Fruit fly (Drosophila melanogaster) whole organism, embryonic: ENCODE data around the gene CG42488.

ENCODE experiments used
- BEAF-32 ChIP-seq: fragments of 200-800 bp; sonication (Bioruptor generic); optimal IDR thresholded peaks from 3 replicates; lab custom pipeline; 2017; ENCODE audit warnings: missing biosample characterization, missing genetic modification characterization, mild to moderate bottlenecking, moderate library complexity, missing genetic modification reagents
- CG12071 ChIP-seq: fragments of 200-800 bp; sonication (Bioruptor generic); optimal IDR thresholded peaks from 3 replicates; lab custom pipeline; 2018; ENCODE audit warnings: missing biosample characterization, mild to moderate bottlenecking, missing genetic modification characterization
- CG12942 ChIP-seq: fragments of 200-800 bp; sonication (Bioruptor generic); optimal IDR thresholded peaks from 3 replicates; lab custom pipeline; 2016; ENCODE audit warnings: missing biosample characterization, missing genetic modification characterization
- CG14050 ChIP-seq: fragments of 200-800 bp; sonication (Bioruptor generic); IDR thresholded peaks from 3 replicates; pipeline ENCODE4 v1.3.6; 2022; ENCODE audit warnings: missing biosample characterization, missing genetic modification characterization
- CG14441 ChIP-seq: fragments of 200-800 bp; sonication (Bioruptor generic); IDR thresholded peaks from 2 replicates; pipeline ENCODE4 v1.3.6; 2022; ENCODE audit warnings: missing biosample characterization, missing genetic modification characterization
- CG15269 ChIP-seq: fragments of 200-800 bp; sonication (Bioruptor generic); optimal IDR thresholded peaks from 2 replicates; lab custom pipeline; 2018; ENCODE audit warnings: missing biosample characterization, mild to moderate bottlenecking, missing genetic modification characterization, moderate library complexity
- CG17568 ChIP-seq: fragments of 200-800 bp; sonication (Bioruptor generic); optimal IDR thresholded peaks from 2 replicates; lab custom pipeline; 2018; ENCODE audit warnings: missing biosample characterization, mild to moderate bottlenecking, missing genetic modification characterization, moderate library complexity
- CG17829 ChIP-seq: fragments of 200-800 bp; optimal IDR thresholded peaks from 2 replicates; lab custom pipeline; 2019; ENCODE audit warnings: missing biosample characterization, mild to moderate bottlenecking, missing genetic modification characterization, moderate library complexity
- CG2116 ChIP-seq: fragments of 200-800 bp; sonication (Bioruptor generic); optimal IDR thresholded peaks from 3 replicates; lab custom pipeline; 2018; ENCODE audit warnings: missing biosample characterization, mild to moderate bottlenecking, missing genetic modification characterization
- CG32767 ChIP-seq: fragments of 200-800 bp; sonication (Bioruptor generic); IDR thresholded peaks from 2 replicates; pipeline ENCODE4 v1.3.6; 2022; ENCODE audit warnings: missing biosample characterization, missing genetic modification characterization
- CG34376 ChIP-seq: fragments of 200-800 bp; sonication (Bioruptor generic); optimal IDR thresholded peaks from 2 replicates; lab custom pipeline; 2018; ENCODE audit warnings: missing biosample characterization, mild to moderate bottlenecking, missing genetic modification characterization
- CG6813 ChIP-seq: fragments of 200-800 bp; sonication (Bioruptor generic); optimal IDR thresholded peaks from 2 replicates; lab custom pipeline; 2017; ENCODE audit warnings: missing biosample characterization, missing genetic modification characterization, mild to moderate bottlenecking, moderate library complexity, missing genetic modification reagents
- CG7372 ChIP-seq: fragments of 200-800 bp; sonication (Bioruptor generic); IDR thresholded peaks from 2 replicates; pipeline ENCODE4 v1.3.6; 2022; ENCODE audit warnings: missing biosample characterization, missing genetic modification characterization
- CG7839 ChIP-seq: fragments of 200-800 bp; sonication (Bioruptor generic); optimal IDR thresholded peaks from 3 replicates; lab custom pipeline; 2018; ENCODE audit warnings: missing biosample characterization, mild to moderate bottlenecking, missing genetic modification characterization, moderate library complexity
- CG8359 ChIP-seq: fragments of 200-800 bp; sonication (Bioruptor generic); optimal IDR thresholded peaks from 2 replicates; lab custom pipeline; 2017; ENCODE audit warnings: missing biosample characterization, mild to moderate bottlenecking, missing genetic modification characterization, borderline replicate concordance
- CG8765 ChIP-seq: fragments of 200-800 bp; sonication (Bioruptor generic); IDR thresholded peaks from 2 replicates; pipeline ENCODE4 v1.3.6; 2022; ENCODE audit warnings: missing biosample characterization, missing genetic modification characterization
- CG8944 ChIP-seq: fragments of 200-800 bp; sonication (Bioruptor generic); optimal IDR thresholded peaks from 3 replicates; lab custom pipeline; 2016; ENCODE audit warnings: missing biosample characterization, missing genetic modification characterization
- CkIIα-i1 ChIP-seq: fragments of 200-800 bp; sonication (Bioruptor generic); IDR thresholded peaks from 2 replicates; pipeline ENCODE4 v1.3.6; 2022; ENCODE audit warnings: missing biosample characterization, missing genetic modification characterization
- Ets97D ChIP-seq: fragments of 200-800 bp; sonication (Bioruptor generic); optimal IDR thresholded peaks from 3 replicates; lab custom pipeline; 2016; ENCODE audit warnings: missing biosample characterization, missing genetic modification characterization
- Fer3 ChIP-seq: fragments of 200-800 bp; sonication (Bioruptor generic); optimal IDR thresholded peaks from 2 replicates; lab custom pipeline; 2018; ENCODE audit warnings: missing biosample characterization, mild to moderate bottlenecking, missing genetic modification characterization, moderate library complexity
- HLH3B ChIP-seq: fragments of 200-800 bp; sonication (Bioruptor generic); IDR thresholded peaks from 2 replicates; pipeline ENCODE4 v1.3.6; 2022; ENCODE audit warnings: missing biosample characterization, missing genetic modification characterization
- Hr78 ChIP-seq, 2 experiments: fragments of 200-800 bp in 1 of 2; fragments of >200 bp in 1 of 2; sonication (Bioruptor generic) in 1 of 2; optimal IDR thresholded peaks; 2 replicates each; lab custom pipeline; 2017 to 2019; ENCODE audit warnings: missing biosample characterization in 2 of 2, missing genetic modification characterization in 2 of 2, mild to moderate bottlenecking in 1 of 2, moderate library complexity in 1 of 2
- Lim3 ChIP-seq: fragments of 200-800 bp; sonication (Bioruptor generic); IDR thresholded peaks from 2 replicates; pipeline ENCODE4 v1.3.6; 2022; ENCODE audit warnings: missing biosample characterization, missing genetic modification characterization
- MBD-R2 ChIP-seq: fragments of 200-800 bp; sonication (Bioruptor generic); IDR thresholded peaks from 2 replicates; pipeline ENCODE4 v1.3.6; 2022; ENCODE audit warnings: missing biosample characterization, missing genetic modification characterization
- MTF-1 ChIP-seq: fragments of 200-800 bp; sonication (Bioruptor generic); optimal IDR thresholded peaks from 2 replicates; lab custom pipeline; 2018; ENCODE audit warnings: missing biosample characterization, mild to moderate bottlenecking, missing genetic modification characterization, borderline replicate concordance
- NK7.1 ChIP-seq: fragments of 200-800 bp; sonication (Bioruptor generic); optimal IDR thresholded peaks from 3 replicates; lab custom pipeline; 2016; ENCODE audit warnings: missing biosample characterization, missing genetic modification characterization
- Optix ChIP-seq: fragments of 200-800 bp; sonication (Bioruptor generic); IDR thresholded peaks from 3 replicates; pipeline ENCODE4 v1.3.6; 2022; ENCODE audit warnings: missing biosample characterization, missing genetic modification characterization
- Rx ChIP-seq: fragments of 200-800 bp; sonication (Bioruptor generic); IDR thresholded peaks from 2 replicates; pipeline ENCODE4 v1.3.6; 2022; ENCODE audit warnings: missing biosample characterization, missing genetic modification characterization
- Side ChIP-seq: fragments of 200-800 bp; sonication (Bioruptor generic); optimal IDR thresholded peaks from 2 replicates; lab custom pipeline; 2016; ENCODE audit warnings: missing biosample characterization, missing genetic modification characterization
- Vsx1 ChIP-seq: fragments of 200-800 bp; sonication (Bioruptor generic); optimal IDR thresholded peaks from 2 replicates; lab custom pipeline; 2017; ENCODE audit warnings: missing biosample characterization, mild to moderate bottlenecking, missing genetic modification characterization, missing genetic modification reagents
- Xbp1 ChIP-seq: fragments of 200-800 bp; sonication (Bioruptor generic); optimal IDR thresholded peaks from 3 replicates; lab custom pipeline; 2016; ENCODE audit warnings: missing biosample characterization, mild to moderate bottlenecking, missing genetic modification characterization
- abd-A ChIP-seq: fragments of 200-800 bp; sonication (Bioruptor generic); optimal IDR thresholded peaks from 3 replicates; lab custom pipeline; 2019; ENCODE audit warnings: missing biosample characterization, mild to moderate bottlenecking, missing genetic modification characterization, moderate library complexity
- bcd ChIP-seq: fragments of 200-800 bp; sonication (Bioruptor generic); optimal IDR thresholded peaks from 2 replicates; lab custom pipeline; 2017; ENCODE audit warnings: missing biosample characterization, mild to moderate bottlenecking, missing genetic modification characterization
- bowl ChIP-seq: fragments of 200-800 bp; sonication (Bioruptor generic); IDR thresholded peaks from 2 replicates; pipeline ENCODE4 v1.3.6; 2022; ENCODE audit warnings: missing biosample characterization, missing genetic modification characterization
- dmrt99B ChIP-seq: fragments of 200-800 bp; sonication (Bioruptor generic); optimal IDR thresholded peaks from 2 replicates; lab custom pipeline; 2018; ENCODE audit warnings: missing biosample characterization, mild to moderate bottlenecking, missing genetic modification characterization, moderate library complexity
- emc ChIP-seq: fragments of 200-800 bp; sonication (Bioruptor generic); optimal IDR thresholded peaks from 2 replicates; lab custom pipeline; 2016; ENCODE audit warnings: missing biosample characterization, missing genetic modification characterization
- ftz-f1 ChIP-seq: fragments of 200-800 bp; sonication (Bioruptor generic); optimal IDR thresholded peaks from 2 replicates; lab custom pipeline; 2016; ENCODE audit warnings: missing biosample characterization, missing genetic modification characterization
- gce ChIP-seq: fragments of 200-800 bp; sonication (Bioruptor generic); IDR thresholded peaks from 3 replicates; pipeline ENCODE4 v1.3.6; 2022; ENCODE audit warnings: missing biosample characterization, missing genetic modification characterization
- hkb ChIP-seq, 2 experiments: fragments of 200-800 bp in 1 of 2; fragments of >200 bp in 1 of 2; sonication (Bioruptor generic) in 1 of 2; IDR thresholded peaks in 1 of 2; optimal IDR thresholded peaks in 1 of 2; 2 replicates each; pipeline versions ENCODE4 v1.3.6 to Lab custom; 2017 to 2022; ENCODE audit warnings: missing biosample characterization in 1 of 2, missing genetic modification characterization in 1 of 2
- mld ChIP-seq: fragments of 200-800 bp; sonication (Bioruptor generic); IDR thresholded peaks from 3 replicates; pipeline ENCODE4 v1.3.6; 2022; ENCODE audit warnings: missing biosample characterization, missing genetic modification characterization; ENCODE audit not compliant: partially characterized antibody
- peb ChIP-seq: fragments of 200-800 bp; sonication (Bioruptor generic); IDR thresholded peaks from 2 replicates; pipeline ENCODE4 v1.3.6; 2022; ENCODE audit warnings: missing biosample characterization, missing genetic modification characterization
- pzg ChIP-seq: fragments of 200-800 bp; sonication (Bioruptor generic); optimal IDR thresholded peaks from 3 replicates; lab custom pipeline; 2018; ENCODE audit warnings: missing biosample characterization, mild to moderate bottlenecking, missing genetic modification characterization, moderate library complexity
- row ChIP-seq: fragments of 200-800 bp; sonication (Bioruptor generic); IDR thresholded peaks from 3 replicates; pipeline ENCODE4 v1.3.6; 2022; ENCODE audit warnings: missing biosample characterization, missing genetic modification characterization
- sc ChIP-seq, 3 experiments: fragments of >200 bp in 2 of 3; fragments of 200-800 bp in 1 of 3; sonication (Bioruptor generic) in 1 of 3; optimal IDR thresholded peaks; 2 replicates in 2 of 3; 3 replicates in 1 of 3; lab custom pipeline; 2017; ENCODE audit warnings: mild to moderate bottlenecking in 1 of 3, missing biosample characterization in 1 of 3, missing genetic modification characterization in 1 of 3, missing genetic modification reagents in 1 of 3
- sr ChIP-seq: fragments of 200-800 bp; sonication (Bioruptor generic); IDR thresholded peaks from 3 replicates; pipeline ENCODE4 v1.3.6; 2022; ENCODE audit warnings: missing biosample characterization, missing genetic modification characterization
- stwl ChIP-seq: fragments of 200-800 bp; sonication (Bioruptor generic); optimal IDR thresholded peaks from 3 replicates; lab custom pipeline; 2018; ENCODE audit warnings: missing biosample characterization, mild to moderate bottlenecking, missing genetic modification characterization, moderate library complexity
- tx ChIP-seq: fragments of 200-800 bp; sonication (Bioruptor generic); optimal IDR thresholded peaks from 2 replicates; lab custom pipeline; 2016; ENCODE audit warnings: missing biosample characterization, missing genetic modification characterization

The CG42488 gene

DNA sequence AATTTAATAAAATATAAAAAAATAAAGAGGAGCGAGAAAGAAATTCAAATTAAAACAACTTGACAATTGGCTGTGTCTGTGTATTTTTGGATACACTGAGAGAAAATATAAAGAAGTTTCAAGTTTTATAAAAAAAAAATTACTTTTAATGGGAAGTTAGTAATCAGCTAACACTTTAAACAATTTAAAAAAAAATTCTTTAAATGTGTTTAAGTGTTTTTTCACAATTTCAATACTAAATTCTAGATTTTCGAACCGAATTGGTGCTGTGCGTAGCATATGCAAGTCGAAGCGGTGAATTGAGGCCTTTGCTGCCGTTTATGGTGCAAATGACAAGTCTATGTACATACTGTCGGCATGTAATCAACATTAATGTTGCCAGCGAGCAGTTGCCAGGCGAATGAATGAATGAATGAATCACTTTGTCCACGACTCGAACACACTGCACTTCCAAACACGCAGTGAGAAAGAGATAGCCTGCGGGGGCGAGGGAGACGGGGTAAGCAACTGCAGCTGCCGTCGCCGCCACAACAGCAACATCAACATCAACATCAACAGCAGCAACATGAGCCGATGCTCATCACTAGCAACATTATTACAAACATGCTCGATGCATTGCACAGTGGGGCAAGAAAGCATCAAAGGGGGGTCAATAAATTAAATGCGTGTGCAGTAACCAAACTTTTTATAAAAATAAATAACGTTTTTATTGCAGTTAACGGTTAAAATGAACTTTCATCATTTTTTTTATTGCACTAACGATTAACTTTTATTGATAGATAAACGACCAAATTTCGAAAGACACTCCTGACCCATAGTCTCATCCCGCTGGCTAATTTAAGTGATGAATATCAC, 37.1 kb upstream of the CG42488 start (continued):
- TF ChIP-seq Side (GFP tag; lab: Kevin White, UChicago) (peak; percentile 33), abd-A (tag; lab: Kevin White, UChicago) (no peak), CG8359 (GFP tag; lab: Kevin White, UChicago) (peak; percentile 39), Hr78 (GFP tag; optimal IDR thresholded peaks at IDR 0.05; lab: Kevin White, UChicago) (no peak), BEAF-32 (GFP tag; lab: Kevin White, UChicago) (no peak), sc (optimal IDR thresholded peaks at IDR 0.05; lab: Kevin White, UChicago) (no peak), sc (GFP tag; optimal IDR thresholded peaks at IDR 0.05; lab: Kevin White, UChicago) (peak; percentile 79), Rx (GFP tag; lab: Robert Waterston, UW) (peak; percentile 53), bowl (GFP tag; lab: Robert Waterston, UW) (0 out of 2 replicates have a peak, but pooled peaks have one; percentile 21), Optix (peak; percentile 67; the same call in 2 of the 3 replicates), tx (GFP tag; lab: Kevin White, UChicago) (no peak), HLH3B (GFP tag; lab: Robert Waterston, UW) (peak; percentile 79), CG14441 (GFP tag; lab: Robert Waterston, UW) (peak; percentile 61), dmrt99B (tag; lab: Kevin White, UChicago) (peak; percentile 77), bcd (GFP tag; lab: Kevin White, UChicago) (peak; percentile 63), sr (GFP tag; lab: Robert Waterston, UW) (no peak), Xbp1 (peak; percentile 57), Fer3 (tag; lab: Kevin White, UChicago) (peak; percentile 38), MTF-1 (peak; percentile 38), peb (GFP tag; lab: Robert Waterston, UW) (peak; percentile 59; the same call in 1 of the 2 replicates), CG7372 (GFP tag; lab: Robert Waterston, UW) (peak; percentile 28; the same call in 1 of the 2 replicates), stwl (tag; lab: Kevin White, UChicago) (no peak), CG14050 (GFP tag; lab: Robert Waterston, UW) (peak; percentile 62), CG12942 (GFP tag; lab: Kevin White, UChicago) (peak; percentile 24), CG34376 (GFP tag; lab: Kevin White, UChicago) (no peak), Vsx1 (GFP tag; lab: Kevin White, UChicago) (peak; percentile 74), gce (GFP tag; lab: Robert Waterston, UW) (peak; percentile 79), MBD-R2 (GFP tag; lab: Robert Waterston, UW) (no peak), CG15269 (tag; lab: Kevin White, UChicago) (peak; percentile 27), CG17829 (tag; lab: Kevin White, UChicago) (peak; percentile 86), row (peak; percentile 76), hkb (optimal IDR thresholded peaks at IDR 0.05; lab: Kevin White, UChicago) (no peak), hkb (GFP tag; IDR thresholded peaks at IDR 0.05; lab: Robert Waterston, UW) (peak; percentile 78), CG6813 (GFP tag; lab: Kevin White, UChicago) (peak; percentile 66), CG8944 (peak; percentile 47), Lim3 (GFP tag; lab: Robert Waterston, UW) (no peak), NK7.1 (GFP tag; lab: Kevin White, UChicago) (no peak), CG17568 (GFP tag; lab: Kevin White, UChicago) (peak; percentile 51), emc (GFP tag; lab: Kevin White, UChicago) (no peak), CkIIα-i1 (GFP tag; lab: Robert Waterston, UW) (no peak), CG8765 (peak; percentile 35; the same call in 1 of the 2 replicates), CG32767 (GFP tag; lab: Robert Waterston, UW) (peak; percentile 73), ftz-f1 (GFP tag; lab: Kevin White, UChicago) (no peak), CG12071 (GFP tag; lab: Kevin White, UChicago) (no peak), CG7839 (tag; lab: Kevin White, UChicago) (peak; percentile 69), CG2116 (peak; percentile 16), mld (GFP tag; lab: Robert Waterston, UW) (no peak), pzg (GFP tag; lab: Kevin White, UChicago) (no peak), Ets97D (no peak)
